Worm (Caenorhabditis elegans): ENCODE measurements around the gene F22F7.12.

The F22F7.12 gene

ce11 chrV:2175242-2175641 lies 30.9 kb upstream of the F22F7.12 start, which contains the start of gene C45H4.18:
TSS of gene C45H4.18 (plus strand) at chrV:2175542.
- TF ChIP-seq dmd-4 (tag; optimal IDR thresholded peaks at IDR 0.05; ENCODE audit: borderline replicate concordance): no peak
- TF ChIP-seq ceh-2 (tag; optimal IDR thresholded peaks at IDR 0.05): no peak
- TF ChIP-seq T23F11.4 (GFP tag; optimal IDR thresholded peaks at IDR 0.05): no peak
- no peak for TF ChIP-seq sox-4 (tag; optimal IDR thresholded peaks at IDR 0.05)
- TF ChIP-seq ets-4 (tag; optimal IDR thresholded peaks at IDR 0.05): no peak
- no peak for TF ChIP-seq nhr-11 (tag; optimal IDR thresholded peaks at IDR 0.05)
- no peak for TF ChIP-seq pat-9 (tag; optimal IDR thresholded peaks at IDR 0.05)
- TF ChIP-seq ceh-22 (tag; optimal IDR thresholded peaks at IDR 0.05): no peak

ce11 chrV:2174465-2174864 lies 30.2 kb upstream of the F22F7.12 start:
- TF ChIP-seq ceh-14 (tag; optimal IDR thresholded peaks at IDR 0.05) (no peak), unc-86 (tag; optimal IDR thresholded peaks at IDR 0.05) (no peak), C08G9.2 (tag; optimal IDR thresholded peaks at IDR 0.05) (no peak), hlh-13 (GFP tag; optimal IDR thresholded peaks at IDR 0.05) (no peak), unc-3 (GFP tag; conservative IDR thresholded peaks at IDR 0.05) (no peak), unc-3 (tag; optimal IDR thresholded peaks at IDR 0.05) (no peak)

- TF ChIP-seq ceh-24 (tag; optimal IDR thresholded peaks at IDR 0.05) (no peak), ceh-22 (tag; optimal IDR thresholded peaks at IDR 0.05) (no peak), nfya-1 (tag; optimal IDR thresholded peaks at IDR 0.05) (no peak), ttx-3 (tag; optimal IDR thresholded peaks at IDR 0.05) (no peak), gmeb-2 (tag; optimal IDR thresholded peaks at IDR 0.05) (no peak), sox-2 (GFP tag; IDR thresholded peaks at IDR 0.05) (no peak), ceh-9 (tag; optimal IDR thresholded peaks at IDR 0.05) (no peak), nhr-11 (tag; optimal IDR thresholded peaks at IDR 0.05) (no peak), zip-5 (tag; optimal IDR thresholded peaks at IDR 0.05) (no peak)
These were observed 22.4 kb upstream of the F22F7.12 start, which contains the start of gene srbc-19 for ce11 chrV:2166679-2167078. TSS of gene srbc-19 (minus strand) at chrV:2166779.

- TF ChIP-seq Y22D7AL.16 (tag; optimal IDR thresholded peaks at IDR 0.05) (no peak), hlh-13 (GFP tag; optimal IDR thresholded peaks at IDR 0.05) (no peak), ama-1 (optimal IDR thresholded peaks at IDR 0.05) (no peak), zip-5 (tag; optimal IDR thresholded peaks at IDR 0.05) (no peak), lim-6 (tag; optimal IDR thresholded peaks at IDR 0.05) (no peak), sox-2 (GFP tag; IDR thresholded peaks at IDR 0.05) (no peak), ceh-24 (tag; optimal IDR thresholded peaks at IDR 0.05) (no peak), hlh-30 (tag; optimal IDR thresholded peaks at IDR 0.05; ENCODE audit: insufficient read depth) (no peak), sdc-2 (tag; optimal IDR thresholded peaks at IDR 0.05) (no peak), ahr-1 (tag; optimal IDR thresholded peaks at IDR 0.05) (no peak), ceh-14 (tag; optimal IDR thresholded peaks at IDR 0.05) (no peak), ceh-2 (tag; optimal IDR thresholded peaks at IDR 0.05) (no peak), ceh-48 (tag; optimal IDR thresholded peaks at IDR 0.05) (no peak), elt-2 (tag; optimal IDR thresholded peaks at IDR 0.05) (no peak), che-1 (tag; optimal IDR thresholded peaks at IDR 0.05) (no peak), K02D7.2 (tag; optimal IDR thresholded peaks at IDR 0.05) (no peak), ceh-6 (GFP tag; optimal IDR thresholded peaks at IDR 0.05) (no peak), ceh-19 (GFP tag; optimal IDR thresholded peaks at IDR 0.05) (no peak)
These were observed 19.4 kb upstream of the F22F7.12 start, which contains the start of gene str-255 for ce11 chrV:2163735-2164134. TSS of gene str-255 (minus strand) at chrV:2163835.

ce11 chrV:2159331-2159730 lies 15.0 kb upstream of the F22F7.12 start, which contains the start of gene C45H4.14:
TSS of gene C45H4.14 (minus strand) at chrV:2159431.
- TF ChIP-seq K09A11.1 (tag; optimal IDR thresholded peaks at IDR 0.05; ENCODE audit: insufficient read depth) (no peak), ceh-14 (tag; optimal IDR thresholded peaks at IDR 0.05) (no peak), unc-3 (GFP tag; conservative IDR thresholded peaks at IDR 0.05) (no peak), unc-3 (tag; optimal IDR thresholded peaks at IDR 0.05) (no peak), nhr-11 (tag; optimal IDR thresholded peaks at IDR 0.05) (no peak), hlh-8 (tag; optimal IDR thresholded peaks at IDR 0.05) (no peak), T23F11.4 (GFP tag; optimal IDR thresholded peaks at IDR 0.05) (no peak), ceh-6 (GFP tag; optimal IDR thresholded peaks at IDR 0.05) (no peak), C38D4.7 (GFP tag; optimal IDR thresholded peaks at IDR 0.05) (no peak), lin-11 (tag; optimal IDR thresholded peaks at IDR 0.05) (no peak), hlh-13 (GFP tag; optimal IDR thresholded peaks at IDR 0.05) (no peak), tbx-2 (tag; optimal IDR thresholded peaks at IDR 0.05) (no peak), odd-2 (tag; optimal IDR thresholded peaks at IDR 0.05) (no peak)
